Worm (Caenorhabditis elegans): ENCODE measurements around the gene clr-1.

ce11 chrII:5518055-5518454 lies 51.9 kb downstream of the clr-1 start:
- TF ChIP-seq pes-1 (GFP tag; IDR thresholded peaks at IDR 0.05): no peak
- no peak for TF ChIP-seq F13C5.2 (tag; optimal IDR thresholded peaks at IDR 0.05)
- TF ChIP-seq flt-1 (GFP tag; IDR thresholded peaks at IDR 0.05): no peak
- TF ChIP-seq scrt-1 (GFP tag; IDR thresholded peaks at IDR 0.05): no peak
- TF ChIP-seq ama-1 (optimal IDR thresholded peaks at IDR 0.05): no peak
- TF ChIP-seq ceh-13 (GFP tag; optimal IDR thresholded peaks at IDR 0.05): no peak
- no peak for TF ChIP-seq hnd-1 (tag; optimal IDR thresholded peaks at IDR 0.05)
- no peak for TF ChIP-seq hmbx-1 (tag; optimal IDR thresholded peaks at IDR 0.05)
- no peak for TF ChIP-seq hmg-4 (GFP tag; optimal IDR thresholded peaks at IDR 0.05)
- no peak for TF ChIP-seq ceh-36 (tag; optimal IDR thresholded peaks at IDR 0.05)
- TF ChIP-seq tbx-11 (GFP tag; IDR thresholded peaks at IDR 0.05): no peak
